Worm (Caenorhabditis elegans) whole organism, midembryonic: Measurements from ENCODE around the gene F58D2.4.
A peak's percentile ranks its signal among the peaks of the same experiment; 100 is the strongest.

Experiments
- T22C8.4 ChIP-seq: fragments of 200-800 bp; sonication (Bioruptor generic); IDR thresholded peaks from 2 replicates; pipeline ENCODE4 v1.3.6; 2022; ENCODE audit warnings: missing genetic modification characterization, missing compliant biosample characterization
- cog-1 ChIP-seq: sonication (generic microtip); optimal IDR thresholded peaks from 2 replicates; lab custom pipeline; 2016; ENCODE audit warnings: missing genetic modification characterization, missing compliant biosample characterization
- flt-1 ChIP-seq: fragments of 200-800 bp; sonication (Bioruptor generic); IDR thresholded peaks from 2 replicates; pipeline ENCODE4 v1.3.6; 2022; ENCODE audit warnings: missing genetic modification characterization, missing compliant biosample characterization
- klf-2 ChIP-seq: fragments of 200-800 bp; sonication (Bioruptor generic); conservative IDR thresholded peaks from 2 replicates; pipeline ENCODE4 v1.3.6; 2022; ENCODE audit warnings: missing genetic modification reagents, missing genetic modification characterization, missing compliant biosample characterization
- med-1 ChIP-seq: sonication (generic microtip); optimal IDR thresholded peaks from 2 replicates; lab custom pipeline; 2017; ENCODE audit warnings: missing genetic modification characterization, mild to moderate bottlenecking, missing compliant biosample characterization, antibody characterized with exemption, missing genetic modification reagents; ENCODE audit not compliant: insufficient read depth
- ref-1 ChIP-seq: fragments of 200-800 bp; sonication (Bioruptor generic); conservative IDR thresholded peaks from 2 replicates; pipeline ENCODE4 v1.3.6; 2022; ENCODE audit warnings: missing genetic modification reagents, missing genetic modification characterization, missing compliant biosample characterization
- tab-1 ChIP-seq: fragments of 200-800 bp; sonication (Bioruptor generic); IDR thresholded peaks from 2 replicates; pipeline ENCODE4 v1.3.6; 2022; ENCODE audit warnings: missing genetic modification characterization, missing compliant biosample characterization
- ztf-23 ChIP-seq: fragments of 200-800 bp; sonication (Bioruptor generic); IDR thresholded peaks from 2 replicates; pipeline ENCODE4 v1.3.6; 2022; ENCODE audit warnings: missing genetic modification reagents, missing genetic modification characterization, missing compliant biosample characterization
- ztf-29 ChIP-seq: fragments of 200-800 bp; sonication (Bioruptor generic); IDR thresholded peaks from 2 replicates; pipeline ENCODE4 v1.3.6; 2022; ENCODE audit warnings: missing genetic modification reagents, missing genetic modification characterization, missing compliant biosample characterization

F58D2.4 gene

DNA sequence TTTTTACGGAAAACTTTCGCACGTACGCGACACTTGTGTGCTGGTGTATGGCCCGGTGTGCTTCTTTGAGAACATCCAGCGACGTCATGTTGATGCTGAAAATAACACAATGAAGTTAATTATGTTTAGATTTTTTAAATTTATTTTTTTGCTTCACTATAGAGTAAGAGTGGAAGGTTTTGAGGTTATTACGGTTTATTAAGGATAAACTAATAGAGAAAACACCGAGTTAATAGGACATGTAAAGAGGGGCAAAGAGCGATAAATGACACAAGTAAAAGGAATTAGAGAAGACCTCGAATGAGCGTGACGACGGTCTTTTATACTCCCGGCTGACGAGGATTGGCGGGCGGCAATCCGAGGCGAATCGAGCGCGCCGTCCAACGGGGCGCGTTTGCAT lies at the start of gene F58D2.4:
Gene F58D2.4 (minus strand): TSS at position 101 of the 400 bp plus-strand sequence.
- TF ChIP-seq T22C8.4 (GFP tag; lab: Robert Waterston, UW), result no peak
- TF ChIP-seq klf-2 (GFP tag; lab: Robert Waterston, UW), result no peak
- no peak for TF ChIP-seq ref-1 (GFP tag; lab: Robert Waterston, UW)
- no peak for TF ChIP-seq tab-1
- TF ChIP-seq cog-1 (tag; lab: Kevin White, UChicago), result no peak

DNA sequence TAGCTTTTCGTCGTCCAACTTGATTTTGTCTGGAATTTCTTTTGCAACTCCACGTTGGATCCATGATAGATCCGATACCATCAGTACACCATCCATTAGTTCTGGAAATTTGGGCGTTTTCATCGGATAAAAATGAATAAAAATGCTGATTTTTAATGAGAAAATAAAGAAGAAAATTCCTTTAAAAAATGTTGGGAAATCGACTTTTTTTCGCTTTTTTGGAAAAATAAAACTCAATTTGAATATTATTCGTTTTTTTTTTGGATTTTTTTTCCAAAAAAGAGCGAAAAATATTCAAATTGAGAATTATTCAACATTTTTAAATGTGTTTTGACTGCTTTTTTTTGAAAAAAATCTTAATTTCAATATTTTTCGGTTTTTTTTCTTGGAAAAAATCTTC lies 47.6 kb upstream of the F58D2.4 start, which contains the start of gene pwp-1:
Gene pwp-1 (minus strand): TSS at position 101 of the 400 bp plus-strand sequence.
- TF ChIP-seq ref-1 (GFP tag; lab: Robert Waterston, UW) (no peak), flt-1 (GFP tag; lab: Robert Waterston, UW) (no peak), T22C8.4 (GFP tag; lab: Robert Waterston, UW) (no peak), tab-1 (no peak), med-1 (GFP tag; lab: Kevin White, UChicago) (no peak), ztf-23 (GFP tag; lab: Robert Waterston, UW) (no peak), cog-1 (tag; lab: Kevin White, UChicago) (no peak), klf-2 (GFP tag; lab: Robert Waterston, UW) (no peak), ztf-29 (GFP tag; lab: Robert Waterston, UW) (no peak)

DNA sequence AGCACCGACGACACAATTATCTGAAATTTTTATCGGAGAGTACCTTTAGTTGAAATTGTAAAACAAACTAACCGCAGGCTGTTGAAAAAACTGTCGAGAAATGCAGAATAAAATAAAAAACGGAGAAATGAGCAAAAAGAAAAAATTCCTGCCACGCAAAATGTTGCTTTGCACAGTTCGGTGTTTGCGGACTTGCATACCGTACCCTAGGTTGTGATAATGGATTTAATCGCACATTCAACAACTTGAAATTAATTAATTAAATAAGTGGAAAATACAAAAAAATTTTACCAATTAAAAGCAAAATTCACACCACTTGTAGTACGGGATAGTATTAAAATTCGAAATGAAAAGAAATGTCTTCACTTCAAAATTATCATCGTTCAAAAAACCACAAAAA lies 42.5 kb upstream of the F58D2.4 start:
- TF ChIP-seq klf-2 (GFP tag; lab: Robert Waterston, UW) (no peak), flt-1 (GFP tag; lab: Robert Waterston, UW) (no peak), ztf-23 (GFP tag; lab: Robert Waterston, UW) (no peak), T22C8.4 (GFP tag; lab: Robert Waterston, UW) (no peak), ref-1 (GFP tag; lab: Robert Waterston, UW) (no peak)

DNA sequence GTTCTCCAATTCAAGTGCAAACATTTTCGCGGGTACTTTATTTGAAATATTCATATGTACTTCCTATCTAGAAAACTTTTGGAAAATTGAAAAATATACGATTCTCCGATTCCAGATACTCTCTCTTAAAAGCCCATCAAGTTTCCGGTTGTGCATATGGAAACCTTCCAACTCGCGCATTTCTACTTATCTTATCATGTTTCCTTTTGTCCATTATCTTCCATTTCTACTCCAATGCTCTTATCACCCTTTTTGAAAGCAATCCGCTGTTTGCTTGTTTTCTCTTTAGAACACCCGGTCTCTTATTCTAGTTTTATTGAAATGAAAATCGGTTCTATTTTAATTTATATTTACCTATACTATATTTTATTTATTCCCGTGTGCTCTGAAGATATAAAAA lies 32.8 kb upstream of the F58D2.4 start, which contains the start of gene C48D1.5:
Gene C48D1.5 (plus strand): TSS at position 301 of the 400 bp plus-strand sequence.
- TF ChIP-seq ztf-23 (GFP tag; lab: Robert Waterston, UW) (no peak), tab-1 (no peak), flt-1 (GFP tag; lab: Robert Waterston, UW) (no peak), ref-1 (GFP tag; lab: Robert Waterston, UW) (no peak), cog-1 (tag; lab: Kevin White, UChicago) (no peak), med-1 (GFP tag; lab: Kevin White, UChicago) (no peak), klf-2 (GFP tag; lab: Robert Waterston, UW) (no peak), ztf-29 (GFP tag; lab: Robert Waterston, UW) (no peak), T22C8.4 (GFP tag; lab: Robert Waterston, UW) (no peak)

DNA sequence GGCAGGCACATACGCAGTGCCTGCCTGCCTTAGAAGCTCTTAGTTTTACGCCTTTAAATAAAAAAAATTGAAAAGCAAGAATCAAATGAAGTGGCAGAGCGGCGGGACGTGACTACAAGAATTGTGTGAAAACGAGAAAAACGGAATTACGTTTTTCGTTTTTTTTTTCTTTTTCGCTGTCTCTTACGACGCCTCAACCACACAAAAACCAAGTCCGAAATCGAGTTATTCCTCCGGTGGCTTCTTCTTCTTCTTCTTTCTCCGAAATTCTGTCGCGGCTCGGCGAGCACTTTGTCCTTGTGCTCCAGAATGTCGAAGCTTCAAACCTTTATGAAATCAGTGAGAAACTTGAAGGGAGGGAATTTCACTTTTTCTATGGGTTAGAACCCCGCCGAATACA lies 31.7 kb upstream of the F58D2.4 start:
- no peak for TF ChIP-seq med-1 (GFP tag; lab: Kevin White, UChicago)

DNA sequence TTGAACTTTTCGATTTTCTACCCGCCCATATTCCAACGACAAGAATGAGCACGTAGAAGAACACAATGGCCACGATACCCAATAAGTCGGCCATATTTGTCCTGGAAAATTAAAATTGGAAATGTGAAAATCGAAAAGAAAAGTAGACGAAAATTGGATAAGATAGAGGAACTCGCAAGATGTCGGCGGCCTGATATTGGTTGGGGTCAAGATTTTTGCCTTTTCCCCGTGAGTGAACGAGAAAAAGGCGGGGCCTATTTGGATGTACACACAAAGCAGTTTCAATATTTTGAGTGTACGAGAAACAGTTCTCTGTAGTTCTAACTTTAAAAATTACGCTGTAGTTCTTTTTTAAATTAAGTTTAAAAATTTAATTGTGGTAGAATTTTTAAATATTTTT lies 25.6 kb upstream of the F58D2.4 start, which contains the start of gene cho-1:
Gene cho-1 (minus strand): TSS at position 101 of the 400 bp plus-strand sequence.
- TF ChIP-seq ztf-29 (GFP tag; lab: Robert Waterston, UW) (no peak), klf-2 (GFP tag; lab: Robert Waterston, UW) (no peak), flt-1 (GFP tag; lab: Robert Waterston, UW) (no peak), T22C8.4 (GFP tag; lab: Robert Waterston, UW) (no peak), cog-1 (tag; lab: Kevin White, UChicago) (no peak), ztf-23 (GFP tag; lab: Robert Waterston, UW) (no peak), med-1 (GFP tag; lab: Kevin White, UChicago) (no peak), ref-1 (GFP tag; lab: Robert Waterston, UW) (no peak), tab-1 (no peak)

DNA sequence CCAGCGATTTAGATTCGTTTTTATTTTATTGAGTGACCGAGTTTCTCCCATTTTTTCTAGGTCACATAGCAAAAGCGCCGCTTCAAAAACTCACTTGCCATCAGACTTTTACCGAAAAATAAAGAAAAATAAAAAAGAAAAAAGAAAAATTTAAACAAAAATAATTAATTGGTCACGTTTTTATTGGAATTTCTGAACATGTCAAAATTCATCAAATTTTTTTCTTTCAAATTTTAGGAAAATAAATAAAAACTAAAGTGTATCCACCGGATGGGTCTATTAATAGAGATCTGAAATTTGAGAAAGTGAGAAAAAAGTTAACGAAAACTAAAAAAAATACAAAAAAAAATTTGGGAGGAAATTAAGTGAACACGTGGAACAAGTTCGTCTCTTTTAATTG lies 20.7 kb upstream of the F58D2.4 start, which contains the start of gene C48D1.9:
Gene C48D1.9 (minus strand): TSS at position 101 of the 400 bp plus-strand sequence.
- TF ChIP-seq med-1 (GFP tag; lab: Kevin White, UChicago) (no peak), tab-1 (no peak), T22C8.4 (GFP tag; lab: Robert Waterston, UW) (no peak), cog-1 (tag; lab: Kevin White, UChicago) (no peak), klf-2 (GFP tag; lab: Robert Waterston, UW) (no peak), ztf-29 (GFP tag; lab: Robert Waterston, UW) (no peak), ztf-23 (GFP tag; lab: Robert Waterston, UW) (no peak), ref-1 (GFP tag; lab: Robert Waterston, UW) (no peak), flt-1 (GFP tag; lab: Robert Waterston, UW) (no peak)

DNA sequence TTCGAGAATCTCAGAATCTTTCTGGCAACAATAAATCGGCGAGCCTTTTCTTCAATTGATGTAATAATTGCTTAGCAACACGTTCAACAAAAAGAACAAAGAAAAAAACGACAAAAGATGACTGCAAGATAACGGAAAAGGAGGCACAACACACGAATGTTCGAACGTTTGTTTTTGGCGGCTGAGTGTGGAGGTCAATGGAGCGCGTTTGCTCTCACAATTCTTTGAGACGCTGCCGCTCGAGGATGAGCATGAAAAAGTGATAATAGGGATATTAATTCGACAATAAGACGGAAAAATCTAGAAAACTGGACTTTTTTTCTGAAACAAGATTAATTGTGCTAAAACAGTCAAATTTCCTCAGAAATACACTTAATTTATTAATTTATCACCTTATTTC lies 17.0 kb upstream of the F58D2.4 start:
- no peak for TF ChIP-seq T22C8.4 (GFP tag; lab: Robert Waterston, UW)
- TF ChIP-seq ztf-23 (GFP tag; lab: Robert Waterston, UW), result no peak
- TF ChIP-seq tab-1, result no peak
- no peak for TF ChIP-seq med-1 (GFP tag; lab: Kevin White, UChicago)
- no peak for TF ChIP-seq klf-2 (GFP tag; lab: Robert Waterston, UW)
- TF ChIP-seq ztf-29 (GFP tag; lab: Robert Waterston, UW), result no peak
- peak; percentile 21 for TF ChIP-seq cog-1 (tag; lab: Kevin White, UChicago)

DNA sequence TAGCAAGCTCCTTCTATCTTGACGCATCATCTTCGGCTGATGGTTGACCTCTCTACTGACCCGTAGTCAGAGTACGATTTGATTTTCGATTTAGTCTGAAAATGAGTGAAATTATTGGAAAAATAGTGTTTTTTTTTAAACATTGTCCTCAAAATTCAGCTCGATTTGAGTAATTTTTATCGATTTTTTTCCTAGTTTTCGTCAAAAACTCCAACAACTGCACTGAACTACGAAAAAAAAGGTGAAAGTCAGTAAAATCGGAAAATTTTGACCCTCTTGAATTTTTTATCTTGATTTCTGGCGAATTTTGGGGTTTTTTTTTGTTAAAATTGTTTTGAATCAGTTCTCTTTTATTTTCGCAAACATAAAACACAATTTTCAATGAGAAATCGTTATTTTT lies 15.2 kb upstream of the F58D2.4 start, which contains the start of gene ced-3:
Gene ced-3 (minus strand): TSS at position 101 of the 400 bp plus-strand sequence.
- TF ChIP-seq T22C8.4 (GFP tag; lab: Robert Waterston, UW) (no peak), cog-1 (tag; lab: Kevin White, UChicago) (no peak)

DNA sequence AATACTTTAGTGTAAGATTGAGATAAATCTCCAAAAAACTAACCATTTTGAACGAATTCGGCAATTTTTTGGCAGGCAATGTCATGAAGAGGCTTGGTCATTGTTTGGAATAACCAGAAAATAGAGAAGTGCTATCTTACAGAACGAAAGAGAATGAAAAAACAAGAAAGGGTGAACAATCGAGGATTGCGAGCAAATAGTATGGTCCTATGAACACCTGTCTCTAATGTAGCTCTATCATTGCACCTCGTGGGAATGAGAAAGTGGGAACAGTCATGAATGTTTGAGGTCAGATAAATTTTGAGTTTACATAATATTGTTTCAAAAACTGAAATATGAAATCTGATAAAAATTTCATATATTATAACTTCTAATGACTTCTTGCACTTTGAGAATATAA lies 8.4 kb upstream of the F58D2.4 start, which contains the start of gene C48D1.1:
Gene C48D1.1 (minus strand): TSS at position 101 of the 400 bp plus-strand sequence.
- no peak for TF ChIP-seq ref-1 (GFP tag; lab: Robert Waterston, UW)
- no peak for TF ChIP-seq ztf-29 (GFP tag; lab: Robert Waterston, UW)
